Fruit fly (Drosophila melanogaster) whole organism, pupa: Measurements from ENCODE around the gene CG11279.
A peak's percentile ranks its signal among the peaks of the same experiment; 100 is the strongest.

Experiments
- CG13204 ChIP-seq: fragments of 200-800 bp; sonication (Bioruptor generic); optimal IDR thresholded peaks from 2 replicates; lab custom pipeline; 2018; ENCODE audit warnings: missing biosample characterization, mild to moderate bottlenecking, missing genetic modification characterization, moderate library complexity
- CG32121 ChIP-seq: fragments of 200-800 bp; sonication (Bioruptor generic); IDR thresholded peaks from 2 replicates; pipeline ENCODE4 v1.3.6; 2022; ENCODE audit warnings: missing biosample characterization, missing genetic modification characterization
- CG34367 ChIP-seq: fragments of 200-800 bp; sonication (Bioruptor generic); optimal IDR thresholded peaks from 2 replicates; lab custom pipeline; 2018; ENCODE audit warnings: missing biosample characterization, mild to moderate bottlenecking, missing genetic modification characterization
- CG4496 ChIP-seq: fragments of 200-800 bp; sonication (Bioruptor generic); IDR thresholded peaks from 3 replicates; pipeline ENCODE4 v1.3.6; 2022; ENCODE audit warnings: missing biosample characterization, missing genetic modification characterization
- CG8159 ChIP-seq: fragments of 200-800 bp; sonication (Bioruptor generic); optimal IDR thresholded peaks from 3 replicates; lab custom pipeline; 2018; ENCODE audit warnings: missing biosample characterization, mild to moderate bottlenecking, missing genetic modification characterization, moderate library complexity
- CG9948 ChIP-seq: fragments of 200-800 bp; sonication (Bioruptor generic); optimal IDR thresholded peaks from 2 replicates; lab custom pipeline; 2018; ENCODE audit warnings: missing biosample characterization, mild to moderate bottlenecking, missing genetic modification characterization, moderate library complexity
- D1 ChIP-seq: fragments of 200-800 bp; sonication (Bioruptor generic); optimal IDR thresholded peaks from 2 replicates; lab custom pipeline; 2018; ENCODE audit warnings: missing biosample characterization, mild to moderate bottlenecking, missing genetic modification characterization, moderate library complexity
- Ets98B ChIP-seq: fragments of 200-800 bp; sonication (Bioruptor generic); IDR thresholded peaks from 2 replicates; pipeline ENCODE4 v1.3.6; 2022; ENCODE audit warnings: missing biosample characterization, missing genetic modification characterization
- Pif1A ChIP-seq: fragments of 200-800 bp; sonication (Bioruptor generic); optimal IDR thresholded peaks from 3 replicates; lab custom pipeline; 2016; ENCODE audit warnings: missing biosample characterization, missing genetic modification characterization
- Pif1B ChIP-seq: fragments of 200-800 bp; sonication (Bioruptor generic); optimal IDR thresholded peaks from 3 replicates; lab custom pipeline; 2016; ENCODE audit warnings: missing biosample characterization, missing genetic modification characterization
- Snoo ChIP-seq: fragments of 200-800 bp; sonication (Bioruptor generic); optimal IDR thresholded peaks from 3 replicates; lab custom pipeline; 2017; ENCODE audit warnings: missing biosample characterization, mild to moderate bottlenecking, missing genetic modification characterization, inconsistent platforms
- fd96Ca ChIP-seq: fragments of 200-800 bp; sonication (Bioruptor generic); IDR thresholded peaks from 3 replicates; pipeline ENCODE4 v1.3.6; 2022; ENCODE audit warnings: missing biosample characterization, missing genetic modification characterization
- gl ChIP-seq: fragments of 200-800 bp; sonication (Bioruptor generic); optimal IDR thresholded peaks from 2 replicates; lab custom pipeline; 2018; ENCODE audit warnings: missing biosample characterization, mild to moderate bottlenecking, missing genetic modification characterization

DNA sequence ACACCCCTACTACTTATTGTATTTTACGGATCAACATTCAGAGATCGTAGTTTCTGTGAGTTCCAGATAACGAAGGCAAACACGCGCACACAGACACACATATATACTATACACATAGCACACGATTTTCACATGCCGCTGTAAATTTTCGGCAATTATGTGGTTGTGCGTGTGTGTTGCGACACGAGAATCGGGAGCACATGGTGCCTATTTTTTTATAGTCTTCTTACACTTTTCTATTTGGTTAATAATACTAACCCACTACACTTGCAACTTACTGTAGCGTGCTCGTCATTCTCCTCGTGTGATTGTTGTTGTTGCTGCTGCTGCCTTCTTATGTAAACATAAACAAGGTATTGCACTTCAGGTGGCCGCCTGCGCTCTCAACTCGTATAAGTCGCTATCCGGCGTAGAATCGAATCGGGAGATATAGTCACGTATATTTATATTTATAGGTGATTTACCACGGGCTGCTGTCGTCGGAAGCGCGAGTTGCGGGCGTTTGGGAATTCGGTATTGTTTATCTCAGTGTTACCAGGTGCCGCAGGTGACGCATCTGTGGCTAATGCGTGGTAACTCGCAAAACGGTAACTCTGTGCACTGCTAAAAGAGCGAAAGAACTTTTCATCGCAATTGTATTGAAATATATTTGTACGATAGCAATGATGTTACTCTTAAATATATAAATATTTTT, 24.5 kb upstream of the CG11279 start, which contains the start of gene Adk2:
- TF ChIP-seq CG34367 (tag; lab: Kevin White, UChicago) (no peak), CG13204 (GFP tag; lab: Kevin White, UChicago) (no peak), D1 (tag; lab: Kevin White, UChicago) (no peak), CG9948 (tag; lab: Kevin White, UChicago) (no peak), Ets98B (peak; percentile 43), CG4496 (0 out of 3 replicates have a peak, but pooled peaks have one; percentile 43), Pif1B (GFP tag; lab: Kevin White, UChicago) (no peak), fd96Ca (GFP tag; lab: Robert Waterston, UW) (peak; percentile 55; the same call in 2 of the 3 replicates), CG8159 (tag; lab: Kevin White, UChicago) (no peak), Pif1A (GFP tag; lab: Kevin White, UChicago) (no peak), CG32121 (GFP tag; lab: Robert Waterston, UW) (peak; percentile 65; the same call in 1 of the 2 replicates), gl (tag; lab: Kevin White, UChicago) (no peak), Snoo (tag; lab: Kevin White, UChicago) (peak; percentile 1)
